Worm (Caenorhabditis elegans): ENCODE measurements around the gene ZK813.6.

ZK813.6 gene

ce11 chrX:3416063-3416462, 8.6 kb upstream of the ZK813.6 start:
- TF ChIP-seq saeg-2 (GFP tag; IDR thresholded peaks at IDR 0.05) = no peak
- TF ChIP-seq php-3 (GFP tag; IDR thresholded peaks at IDR 0.05) = no peak
- no peak for TF ChIP-seq nhr-77 (tag; optimal IDR thresholded peaks at IDR 0.05)
- TF ChIP-seq egl-43 (GFP tag; IDR thresholded peaks at IDR 0.05) = no peak
- no peak for TF ChIP-seq duxl-1 (tag; optimal IDR thresholded peaks at IDR 0.05; ENCODE audit: poor library complexity)
- TF ChIP-seq spr-1 (tag; optimal IDR thresholded peaks at IDR 0.05) = no peak
- no peak for TF ChIP-seq ceh-20 (GFP tag; IDR thresholded peaks at IDR 0.05)
- TF ChIP-seq nhr-25 (tag; optimal IDR thresholded peaks at IDR 0.05; ENCODE audit: borderline replicate concordance, insufficient read depth) = no peak
- no peak for TF ChIP-seq daf-19 (GFP tag; conservative IDR thresholded peaks at IDR 0.05)

ce11 chrX:3419084-3419483, 5.5 kb upstream of the ZK813.6 start, which contains the start of gene C04F6.7:
Gene C04F6.7, minus strand, starts transcription at chrX:3419184.
- TF ChIP-seq nhr-28 (tag; optimal IDR thresholded peaks at IDR 0.05) (no peak), T26A8.4 (GFP tag; IDR thresholded peaks at IDR 0.05) (no peak), zfp-2 (tag; optimal IDR thresholded peaks at IDR 0.05) (no peak), ceh-82 (tag; optimal IDR thresholded peaks at IDR 0.05) (no peak), nhr-77 (tag; optimal IDR thresholded peaks at IDR 0.05) (no peak), unc-130 (GFP tag; optimal IDR thresholded peaks at IDR 0.05) (no peak), nhr-10 (tag; optimal IDR thresholded peaks at IDR 0.05) (no peak)

ce11 chrX:3429122-3429521, 4.5 kb downstream of the ZK813.6 start:
- no peak for TF ChIP-seq dmd-8 (GFP tag; IDR thresholded peaks at IDR 0.05)
- no peak for TF ChIP-seq aha-1 (tag)
- TF ChIP-seq attf-4 (tag; optimal IDR thresholded peaks at IDR 0.05) = no peak
- no peak for TF ChIP-seq nhr-25 (tag; optimal IDR thresholded peaks at IDR 0.05; ENCODE audit: borderline replicate concordance, insufficient read depth)
- TF ChIP-seq ces-1 (GFP tag; optimal IDR thresholded peaks at IDR 0.05) = peak; percentile 73
- no peak for TF ChIP-seq tra-1 (GFP tag; IDR thresholded peaks at IDR 0.05)
- TF ChIP-seq nhr-28 (tag; optimal IDR thresholded peaks at IDR 0.05) = no peak
- no peak for TF ChIP-seq lin-39 (tag; optimal IDR thresholded peaks at IDR 0.05)
- TF ChIP-seq lin-15B (tag; optimal IDR thresholded peaks at IDR 0.05) = no peak
- no peak for TF ChIP-seq Y75B8A.6 (GFP tag; IDR thresholded peaks at IDR 0.05)
- no peak for TF ChIP-seq gei-8 (GFP tag; optimal IDR thresholded peaks at IDR 0.05)
- TF ChIP-seq fkh-10 (GFP tag; optimal IDR thresholded peaks at IDR 0.05) = peak; percentile 48
- TF ChIP-seq skn-1 (tag; optimal IDR thresholded peaks at IDR 0.05) = no peak
- no peak for TF ChIP-seq T26A8.4 (GFP tag; IDR thresholded peaks at IDR 0.05)
- no peak for TF ChIP-seq hlh-30 (tag; optimal IDR thresholded peaks at IDR 0.05; ENCODE audit: insufficient read depth)

DNA sequence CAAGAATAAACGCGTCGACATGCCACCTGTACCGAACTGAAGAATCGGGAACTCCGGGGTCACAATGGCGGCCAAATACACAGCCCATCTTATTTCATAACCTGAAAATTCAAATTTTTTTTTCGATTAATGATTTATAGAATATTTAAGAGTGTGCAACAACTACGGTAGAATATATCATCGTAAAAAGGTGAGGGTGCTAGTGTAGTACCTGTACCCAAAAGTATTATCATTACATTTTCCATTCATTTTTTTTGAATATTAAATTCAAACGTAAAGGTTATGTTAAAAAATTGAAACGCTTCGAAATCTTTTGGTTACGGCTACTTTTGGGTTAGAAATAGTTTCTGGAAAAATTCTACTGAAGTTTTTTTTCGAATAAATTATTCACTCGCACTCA, 5.4 kb downstream of the ZK813.6 start, which contains the start of gene ZK813.4:
Gene ZK813.4, minus strand, starts transcription at position 101 of the 400 bp plus-strand sequence.
- TF ChIP-seq nhr-111 (GFP tag; optimal IDR thresholded peaks at IDR 0.05) (no peak), lin-1 (GFP tag; IDR thresholded peaks at IDR 0.05) (no peak), nhr-25 (tag; optimal IDR thresholded peaks at IDR 0.05; ENCODE audit: borderline replicate concordance, insufficient read depth) (no peak), nhr-77 (tag; optimal IDR thresholded peaks at IDR 0.05) (no peak), F10B5.3 (tag; optimal IDR thresholded peaks at IDR 0.05) (no peak), lin-13 (GFP tag; optimal IDR thresholded peaks at IDR 0.05) (no peak), ztf-11 (tag; optimal IDR thresholded peaks at IDR 0.05) (no peak), lin-29 (GFP tag; IDR thresholded peaks at IDR 0.05) (no peak), spr-1 (tag; optimal IDR thresholded peaks at IDR 0.05) (no peak), hmg-1.1 (GFP tag; IDR thresholded peaks at IDR 0.05) (no peak), zfp-3 (GFP tag; conservative IDR thresholded peaks at IDR 0.05) (no peak), ZK546.5 (tag; optimal IDR thresholded peaks at IDR 0.05) (no peak), F49E8.2 (tag; optimal IDR thresholded peaks at IDR 0.05; ENCODE audit: borderline replicate concordance) (no peak), aly-2 (tag; optimal IDR thresholded peaks at IDR 0.05) (no peak), lin-38 (GFP tag; IDR thresholded peaks at IDR 0.05) (no peak), madf-5 (GFP tag; IDR thresholded peaks at IDR 0.05) (no peak), dmd-8 (GFP tag; IDR thresholded peaks at IDR 0.05) (no peak)
